Worm (Caenorhabditis elegans) whole organism, mixed stage, embryonic: Measurements from ENCODE around the gene R01H2.2.

Experiments used
- M03D4.4 ChIP-seq: sonication (generic microtip); optimal IDR thresholded peaks from 2 replicates; lab custom pipeline; 2017; ENCODE audit warnings: mild to moderate bottlenecking, missing genetic modification characterization, missing compliant biosample characterization
- bed-3 ChIP-seq: fragments of 200-800 bp; sonication (Bioruptor generic); optimal IDR thresholded peaks from 3 replicates; lab custom pipeline; 2018; ENCODE audit warnings: mild to moderate bottlenecking, missing genetic modification characterization, moderate library complexity, missing compliant biosample characterization
- blmp-1 ChIP-seq: fragments of 150-350 bp; optimal IDR thresholded peaks from 2 replicates; lab custom pipeline; 2014; ENCODE audit warnings: missing biosample characterization, missing genetic modification characterization
- ceh-39 ChIP-seq: fragments of 150-350 bp; optimal IDR thresholded peaks from 2 replicates; lab custom pipeline; 2014; ENCODE audit warnings: missing biosample characterization, missing genetic modification characterization
- ceh-43 ChIP-seq: fragments of 200-800 bp; sonication (Bioruptor generic); optimal IDR thresholded peaks from 2 replicates; lab custom pipeline; 2018; ENCODE audit warnings: mild to moderate bottlenecking, missing genetic modification characterization, moderate library complexity, missing compliant biosample characterization
- ceh-83 ChIP-seq: fragments of 200-800 bp; sonication (Bioruptor generic); optimal IDR thresholded peaks from 2 replicates; lab custom pipeline; 2018; ENCODE audit warnings: mild to moderate bottlenecking, missing genetic modification characterization, missing compliant biosample characterization
- ces-1 ChIP-seq: fragments of 150-350 bp; optimal IDR thresholded peaks from 2 replicates; lab custom pipeline; 2014; ENCODE audit warnings: missing biosample characterization, missing genetic modification reagents, missing genetic modification characterization
- cnd-1 ChIP-seq: fragments of 200-800 bp; sonication (Bioruptor generic); optimal IDR thresholded peaks from 2 replicates; lab custom pipeline; 2018; ENCODE audit warnings: mild to moderate bottlenecking, missing genetic modification characterization, missing compliant biosample characterization
- drap-1 ChIP-seq: fragments of 200-800 bp; sonication (Bioruptor generic); optimal IDR thresholded peaks from 3 replicates; lab custom pipeline; 2018; ENCODE audit warnings: mild to moderate bottlenecking, missing genetic modification characterization, missing compliant biosample characterization
- elt-3 ChIP-seq: fragments of 150-350 bp; optimal IDR thresholded peaks from 2 replicates; lab custom pipeline; 2014; ENCODE audit warnings: missing biosample characterization, missing genetic modification characterization
- flh-1 ChIP-seq: fragments of 200-800 bp; sonication (Bioruptor generic); optimal IDR thresholded peaks from 2 replicates; lab custom pipeline; 2018; ENCODE audit warnings: mild to moderate bottlenecking, missing genetic modification characterization, moderate library complexity, missing compliant biosample characterization
- ham-2 ChIP-seq: fragments of 200-800 bp; sonication (Bioruptor generic); optimal IDR thresholded peaks from 2 replicates; lab custom pipeline; 2018; ENCODE audit warnings: mild to moderate bottlenecking, missing genetic modification characterization, missing compliant biosample characterization
- hlh-1 ChIP-seq: fragments of 150-350 bp; optimal IDR thresholded peaks from 2 replicates; lab custom pipeline; 2014; ENCODE audit warnings: missing biosample characterization, missing genetic modification reagents, missing genetic modification characterization
- lin-13 ChIP-seq: fragments of 150-350 bp; optimal IDR thresholded peaks from 2 replicates; lab custom pipeline; 2014; ENCODE audit warnings: missing biosample characterization, missing genetic modification characterization
- lin-32 ChIP-seq: fragments of 200-800 bp; sonication (Bioruptor generic); optimal IDR thresholded peaks from 2 replicates; lab custom pipeline; 2018; ENCODE audit warnings: mild to moderate bottlenecking, missing genetic modification characterization, missing compliant biosample characterization
- lsy-2 ChIP-seq: fragments of 150-350 bp; optimal IDR thresholded peaks from 2 replicates; lab custom pipeline; 2014; ENCODE audit warnings: missing biosample characterization, missing genetic modification characterization
- mab-5 ChIP-seq: fragments of 150-350 bp; optimal IDR thresholded peaks from 2 replicates; lab custom pipeline; 2014; ENCODE audit warnings: missing biosample characterization, missing genetic modification characterization
- mep-1 ChIP-seq: fragments of 150-350 bp; optimal IDR thresholded peaks from 2 replicates; lab custom pipeline; 2017; ENCODE audit warnings: missing biosample characterization, missing genetic modification reagents, missing genetic modification characterization, inconsistent platforms
- mls-2 ChIP-seq: sonication (generic microtip); optimal IDR thresholded peaks from 2 replicates; lab custom pipeline; 2016; ENCODE audit warnings: mild to moderate bottlenecking, missing genetic modification characterization, moderate library complexity, missing compliant biosample characterization
- nhr-237 ChIP-seq: fragments of 150-350 bp; optimal IDR thresholded peaks from 2 replicates; lab custom pipeline; 2014; ENCODE audit warnings: missing biosample characterization, missing genetic modification characterization
- nhr-28 ChIP-seq: fragments of 150-350 bp; optimal IDR thresholded peaks from 2 replicates; lab custom pipeline; 2014; ENCODE audit warnings: missing biosample characterization, missing genetic modification characterization
- pha-4 ChIP-seq: fragments of 150-350 bp; optimal IDR thresholded peaks from 2 replicates; lab custom pipeline; 2018; ENCODE audit warnings: missing biosample characterization, missing genetic modification reagents, missing genetic modification characterization
- sem-2 ChIP-seq: fragments of 200-800 bp; sonication (Bioruptor generic); optimal IDR thresholded peaks from 2 replicates; lab custom pipeline; 2018; ENCODE audit warnings: mild to moderate bottlenecking, missing genetic modification characterization, missing compliant biosample characterization
- snpc-4 ChIP-seq: fragments of 150-350 bp; optimal IDR thresholded peaks from 2 replicates; lab custom pipeline; 2014; ENCODE audit warnings: missing biosample characterization, missing genetic modification characterization
- sptf-1 ChIP-seq: sonication (generic microtip); optimal IDR thresholded peaks from 2 replicates; lab custom pipeline; 2017; ENCODE audit warnings: mild to moderate bottlenecking, missing genetic modification characterization, moderate library complexity, missing compliant biosample characterization
- tbx-8 ChIP-seq: fragments of 200-800 bp; sonication (Bioruptor generic); optimal IDR thresholded peaks from 2 replicates; lab custom pipeline; 2018; ENCODE audit warnings: mild to moderate bottlenecking, missing genetic modification characterization, moderate library complexity, missing compliant biosample characterization
- unc-120 ChIP-seq: sonication (generic microtip); optimal IDR thresholded peaks from 2 replicates; lab custom pipeline; 2017; ENCODE audit warnings: missing genetic modification characterization, missing compliant biosample characterization; ENCODE audit not compliant: poor library complexity, severe bottlenecking
- unc-39 ChIP-seq: fragments of 150-350 bp; optimal IDR thresholded peaks from 2 replicates; lab custom pipeline; 2014; ENCODE audit warnings: missing biosample characterization, missing genetic modification characterization
- unc-62 ChIP-seq: fragments of 150-350 bp; optimal IDR thresholded peaks from 2 replicates; lab custom pipeline; 2014; ENCODE audit warnings: missing biosample characterization, missing genetic modification reagents, missing genetic modification characterization
- zip-8 ChIP-seq: fragments of 150-350 bp; optimal IDR thresholded peaks from 2 replicates; lab custom pipeline; 2014; ENCODE audit warnings: missing biosample characterization, missing genetic modification characterization
- ztf-11 ChIP-seq: fragments of 150-350 bp; optimal IDR thresholded peaks from 2 replicates; lab custom pipeline; 2014; ENCODE audit warnings: missing biosample characterization, missing genetic modification characterization

Gene R01H2.2

DNA sequence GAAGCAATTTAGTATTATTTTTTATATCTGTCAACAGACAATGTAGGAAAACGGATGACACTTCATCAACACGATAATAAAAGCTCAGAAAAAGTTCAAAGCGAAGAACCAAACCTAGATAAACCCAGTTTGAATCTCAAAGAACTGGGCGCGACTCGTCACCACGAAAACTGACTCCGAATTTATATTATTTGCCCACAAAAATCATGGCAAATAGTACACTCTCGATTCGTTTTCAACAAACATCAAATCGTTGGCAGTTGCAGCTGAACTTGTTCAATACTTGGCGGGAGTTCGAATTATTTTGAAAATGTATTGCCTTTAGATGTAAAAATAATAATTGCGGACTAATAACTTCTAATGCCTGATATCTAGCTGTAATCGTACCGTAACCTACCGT is 26.8 kb downstream of the R01H2.2 start:
- TF ChIP-seq blmp-1 (tag; lab: Kevin White, UChicago) (no peak), unc-120 (no peak), mab-5 (tag; lab: Kevin White, UChicago) (no peak), hlh-1 (tag; lab: Kevin White, UChicago) (no peak), drap-1 (GFP tag; lab: Kevin White, UChicago) (no peak), M03D4.4 (no peak), ham-2 (GFP tag; lab: Kevin White, UChicago) (no peak), nhr-28 (no peak), zip-8 (tag; lab: Kevin White, UChicago) (no peak), flh-1 (GFP tag; lab: Kevin White, UChicago) (no peak), nhr-237 (no peak), lin-13 (tag; lab: Kevin White, UChicago) (no peak), unc-62 (GFP tag; lab: Kevin White, UChicago) (no peak), cnd-1 (tag; lab: Kevin White, UChicago) (no peak), ceh-39 (tag; lab: Kevin White, UChicago) (no peak)

DNA sequence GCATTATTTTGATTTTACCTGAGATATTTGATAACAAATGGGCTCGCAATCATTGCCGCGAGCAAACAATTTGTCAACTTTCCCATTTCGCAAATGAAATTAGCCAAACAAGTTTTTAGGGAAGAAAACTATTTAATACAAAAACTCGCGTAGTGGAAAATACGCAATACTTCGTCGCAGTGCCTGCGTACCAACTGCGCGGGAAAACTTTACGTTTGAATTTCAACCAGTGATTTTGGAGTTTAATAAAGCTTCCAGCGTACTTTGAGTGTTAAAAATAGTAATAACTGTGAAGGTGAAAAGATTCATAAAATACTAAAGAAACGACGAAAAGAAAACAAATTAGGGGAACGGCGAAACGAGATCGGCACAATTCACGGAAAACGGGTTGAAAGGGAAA is 28.6 kb downstream of the R01H2.2 start, which contains the start of gene tofu-7:
Gene tofu-7 (minus strand): TSS at position 111 of the 400 bp plus-strand sequence.
- no peak for TF ChIP-seq nhr-237
- TF ChIP-seq flh-1 (GFP tag; lab: Kevin White, UChicago) = no peak
- TF ChIP-seq mep-1 (tag; lab: Kevin White, UChicago) = no peak
- no peak for TF ChIP-seq snpc-4
- no peak for TF ChIP-seq mab-5 (tag; lab: Kevin White, UChicago)
- no peak for TF ChIP-seq ceh-43
- no peak for TF ChIP-seq ceh-83 (GFP tag; lab: Kevin White, UChicago)
- no peak for TF ChIP-seq cnd-1 (tag; lab: Kevin White, UChicago)
- no peak for TF ChIP-seq mls-2
- no peak for TF ChIP-seq ces-1
- TF ChIP-seq lin-13 (tag; lab: Kevin White, UChicago) = no peak
- no peak for TF ChIP-seq blmp-1 (tag; lab: Kevin White, UChicago)
- no peak for TF ChIP-seq ceh-39 (tag; lab: Kevin White, UChicago)

DNA sequence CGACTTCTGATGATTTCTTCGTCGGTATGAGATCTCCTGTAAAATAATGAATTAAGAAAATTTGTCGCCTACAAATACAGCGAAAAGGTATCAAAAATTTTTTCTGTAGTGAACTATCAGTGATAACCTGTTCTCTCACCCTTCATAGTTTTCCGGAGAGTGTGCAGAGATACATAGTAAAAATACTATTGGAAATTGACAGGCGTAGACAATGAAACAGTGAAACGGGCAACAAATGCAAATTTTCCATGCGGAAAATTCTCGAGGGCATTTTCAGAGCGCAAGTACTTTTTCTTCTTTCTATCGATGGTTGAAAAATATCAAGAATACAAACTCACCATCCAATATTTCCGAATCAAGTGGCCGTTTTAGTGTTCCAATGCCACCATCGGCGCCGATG is 30.8 kb downstream of the R01H2.2 start:
- TF ChIP-seq M03D4.4 (no peak), bed-3 (GFP tag; lab: Kevin White, UChicago) (no peak), ceh-83 (GFP tag; lab: Kevin White, UChicago) (no peak), lsy-2 (no peak), mab-5 (tag; lab: Kevin White, UChicago) (no peak), unc-39 (tag; lab: Kevin White, UChicago) (no peak), lin-32 (GFP tag; lab: Kevin White, UChicago) (no peak), unc-62 (GFP tag; lab: Kevin White, UChicago) (no peak), sem-2 (no peak)

DNA sequence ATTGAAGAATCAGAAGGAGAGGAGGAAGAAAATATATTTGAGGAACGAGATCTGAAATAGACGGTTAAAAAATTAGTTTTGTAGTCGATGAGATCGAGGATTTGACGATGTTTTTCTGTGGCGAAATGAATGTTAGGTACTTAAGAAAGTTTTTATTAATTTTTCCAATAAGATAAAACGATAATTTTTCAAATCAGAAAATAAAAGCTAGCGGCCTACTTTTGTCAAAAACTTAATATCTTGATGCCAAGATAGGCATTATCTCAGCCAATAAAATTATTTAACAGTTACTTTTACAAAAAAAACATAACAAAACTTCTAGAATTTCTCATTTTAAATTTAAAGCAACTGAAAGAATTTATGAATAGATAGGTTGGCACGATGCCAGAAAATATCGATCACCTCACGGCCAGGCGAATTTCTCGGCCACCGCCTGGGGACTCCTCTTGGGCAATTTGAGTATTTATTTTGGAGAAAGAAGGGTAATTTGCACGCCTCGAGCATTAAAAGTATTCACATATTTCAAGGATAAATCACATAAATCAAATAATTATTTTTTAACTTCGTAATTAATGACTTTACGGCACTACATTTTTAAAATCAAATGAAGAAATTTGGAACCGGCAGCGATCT is 31.5 kb downstream of the R01H2.2 start, which contains the start of gene fubl-2:
Gene fubl-2 (minus strand): TSS at position 51 of the 633 bp plus-strand sequence.
- TF ChIP-seq ceh-39 (tag; lab: Kevin White, UChicago) (peak; percentile 80), ham-2 (GFP tag; lab: Kevin White, UChicago) (no peak), elt-3 (no peak), mep-1 (tag; lab: Kevin White, UChicago) (peak; percentile 27), ces-1 (peak; percentile 4)
- TF ChIP-seq, all 35 proteins: peak for 3

DNA sequence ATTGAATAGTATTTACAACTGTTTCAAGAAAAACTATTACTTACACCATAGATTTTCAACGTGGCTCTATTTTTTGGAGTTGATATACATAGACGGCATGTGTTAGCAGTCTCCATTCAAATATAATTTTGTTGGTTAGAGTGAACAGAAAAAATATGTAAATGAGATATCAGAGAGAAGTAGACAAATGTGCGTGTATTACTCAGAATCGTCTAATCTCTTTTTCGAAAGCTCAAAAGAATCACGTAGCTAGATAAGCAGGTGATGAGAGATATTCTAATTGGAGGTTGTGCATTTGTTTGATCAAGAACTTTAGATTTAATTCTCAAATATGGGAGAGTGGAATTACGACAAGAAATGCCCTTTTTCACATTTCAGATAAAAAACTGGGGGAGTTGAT is 34.2 kb downstream of the R01H2.2 start, which contains the start of gene ZK418.10:
Gene ZK418.10 (minus strand): TSS at position 148 of the 400 bp plus-strand sequence.
- TF ChIP-seq mep-1 (tag; lab: Kevin White, UChicago) = no peak
- TF ChIP-seq pha-4 (tag; lab: Kevin White, UChicago) = no peak
- no peak for TF ChIP-seq unc-39 (tag; lab: Kevin White, UChicago)
- no peak for TF ChIP-seq nhr-28
- no peak for TF ChIP-seq nhr-237
- no peak for TF ChIP-seq blmp-1 (tag; lab: Kevin White, UChicago)
- no peak for TF ChIP-seq ceh-83 (GFP tag; lab: Kevin White, UChicago)
- no peak for TF ChIP-seq bed-3 (GFP tag; lab: Kevin White, UChicago)
- no peak for TF ChIP-seq ztf-11
- no peak for TF ChIP-seq lin-13 (tag; lab: Kevin White, UChicago)
- no peak for TF ChIP-seq ham-2 (GFP tag; lab: Kevin White, UChicago)
- TF ChIP-seq tbx-8 (GFP tag; lab: Kevin White, UChicago) = no peak
- TF ChIP-seq drap-1 (GFP tag; lab: Kevin White, UChicago) = no peak
- no peak for TF ChIP-seq sptf-1 (tag; lab: Kevin White, UChicago)
- no peak for TF ChIP-seq lin-32 (GFP tag; lab: Kevin White, UChicago)
